Worm (Caenorhabditis elegans) whole organism, midembryonic: ENCODE measurements around the gene K09F6.6.

Source experiments
- T22C8.4 ChIP-seq: fragments of 200-800 bp; sonication (Bioruptor generic); IDR thresholded peaks from 2 replicates; pipeline ENCODE4 v1.3.6; 2022; ENCODE audit warnings: missing genetic modification characterization, missing compliant biosample characterization
- cog-1 ChIP-seq: sonication (generic microtip); optimal IDR thresholded peaks from 2 replicates; lab custom pipeline; 2016; ENCODE audit warnings: missing genetic modification characterization, missing compliant biosample characterization
- flt-1 ChIP-seq: fragments of 200-800 bp; sonication (Bioruptor generic); IDR thresholded peaks from 2 replicates; pipeline ENCODE4 v1.3.6; 2022; ENCODE audit warnings: missing genetic modification characterization, missing compliant biosample characterization
- klf-2 ChIP-seq: fragments of 200-800 bp; sonication (Bioruptor generic); conservative IDR thresholded peaks from 2 replicates; pipeline ENCODE4 v1.3.6; 2022; ENCODE audit warnings: missing genetic modification reagents, missing genetic modification characterization, missing compliant biosample characterization
- med-1 ChIP-seq: sonication (generic microtip); optimal IDR thresholded peaks from 2 replicates; lab custom pipeline; 2017; ENCODE audit warnings: missing genetic modification characterization, mild to moderate bottlenecking, missing compliant biosample characterization, antibody characterized with exemption, missing genetic modification reagents; ENCODE audit not compliant: insufficient read depth
- ref-1 ChIP-seq: fragments of 200-800 bp; sonication (Bioruptor generic); conservative IDR thresholded peaks from 2 replicates; pipeline ENCODE4 v1.3.6; 2022; ENCODE audit warnings: missing genetic modification reagents, missing genetic modification characterization, missing compliant biosample characterization
- tab-1 ChIP-seq: fragments of 200-800 bp; sonication (Bioruptor generic); IDR thresholded peaks from 2 replicates; pipeline ENCODE4 v1.3.6; 2022; ENCODE audit warnings: missing genetic modification characterization, missing compliant biosample characterization
- ztf-23 ChIP-seq: fragments of 200-800 bp; sonication (Bioruptor generic); IDR thresholded peaks from 2 replicates; pipeline ENCODE4 v1.3.6; 2022; ENCODE audit warnings: missing genetic modification reagents, missing genetic modification characterization, missing compliant biosample characterization
- ztf-29 ChIP-seq: fragments of 200-800 bp; sonication (Bioruptor generic); IDR thresholded peaks from 2 replicates; pipeline ENCODE4 v1.3.6; 2022; ENCODE audit warnings: missing genetic modification reagents, missing genetic modification characterization, missing compliant biosample characterization

K09F6.6 gene

DNA sequence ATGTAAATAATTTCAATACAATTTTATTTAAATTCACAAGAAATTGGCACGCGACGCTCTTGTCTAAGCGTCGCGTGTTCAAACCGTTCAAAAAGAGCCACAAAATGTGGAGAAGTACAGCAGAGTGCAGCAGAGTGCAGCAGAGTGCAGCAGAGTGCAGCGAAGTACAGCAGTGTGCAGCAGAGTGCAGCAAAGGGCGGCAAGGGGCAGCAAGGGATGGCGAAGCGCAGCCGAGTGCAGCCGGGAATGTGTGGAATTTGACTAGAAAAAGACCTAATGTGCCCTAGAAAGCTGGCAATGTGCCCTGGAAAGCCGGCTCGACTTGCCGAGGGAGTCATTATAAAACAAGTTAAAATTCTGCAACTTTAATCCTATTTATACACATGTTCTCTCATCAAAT is at the start of gene K09F6.6:
K09F6.6 (minus strand) TSS at position 43 of the 400 bp plus-strand sequence.
- TF ChIP-seq flt-1 (GFP tag; lab: Robert Waterston, UW) (no peak), ztf-29 (GFP tag; lab: Robert Waterston, UW) (no peak), T22C8.4 (no peak), med-1 (GFP tag; lab: Kevin White, UChicago) (no peak), cog-1 (tag; lab: Kevin White, UChicago) (no peak), tab-1 (GFP tag; lab: Robert Waterston, UW) (no peak), ref-1 (no peak), ztf-23 (GFP tag; lab: Robert Waterston, UW) (no peak), klf-2 (GFP tag; lab: Robert Waterston, UW) (no peak)

DNA sequence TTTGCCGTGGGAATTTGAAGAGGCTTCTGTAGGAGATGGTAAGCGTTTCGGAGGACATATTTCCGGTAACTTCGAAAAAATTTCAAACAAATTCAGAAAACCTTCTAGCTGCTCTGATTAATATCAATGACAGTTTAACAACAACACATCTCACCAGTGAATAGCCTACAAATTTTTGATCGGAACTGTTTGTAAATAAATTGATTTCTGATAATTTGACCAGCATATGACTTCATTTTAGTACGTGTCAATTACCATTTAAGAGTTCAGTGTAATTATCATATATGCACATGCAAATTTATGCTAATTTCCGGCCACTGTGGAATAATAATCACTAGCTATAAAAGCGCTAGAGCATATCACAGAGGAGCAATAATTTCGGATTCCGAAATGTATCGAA is 45.9 kb upstream of the K09F6.6 start, which contains the start of gene ZK1240.11:
ZK1240.11 (plus strand) TSS at position 301 of the 400 bp plus-strand sequence.
- no peak for TF ChIP-seq ztf-29 (GFP tag; lab: Robert Waterston, UW)
- no peak for TF ChIP-seq flt-1 (GFP tag; lab: Robert Waterston, UW)
- no peak for TF ChIP-seq ref-1
- no peak for TF ChIP-seq klf-2 (GFP tag; lab: Robert Waterston, UW)
- TF ChIP-seq ztf-23 (GFP tag; lab: Robert Waterston, UW): no peak
- no peak for TF ChIP-seq T22C8.4
- no peak for TF ChIP-seq tab-1 (GFP tag; lab: Robert Waterston, UW)

DNA sequence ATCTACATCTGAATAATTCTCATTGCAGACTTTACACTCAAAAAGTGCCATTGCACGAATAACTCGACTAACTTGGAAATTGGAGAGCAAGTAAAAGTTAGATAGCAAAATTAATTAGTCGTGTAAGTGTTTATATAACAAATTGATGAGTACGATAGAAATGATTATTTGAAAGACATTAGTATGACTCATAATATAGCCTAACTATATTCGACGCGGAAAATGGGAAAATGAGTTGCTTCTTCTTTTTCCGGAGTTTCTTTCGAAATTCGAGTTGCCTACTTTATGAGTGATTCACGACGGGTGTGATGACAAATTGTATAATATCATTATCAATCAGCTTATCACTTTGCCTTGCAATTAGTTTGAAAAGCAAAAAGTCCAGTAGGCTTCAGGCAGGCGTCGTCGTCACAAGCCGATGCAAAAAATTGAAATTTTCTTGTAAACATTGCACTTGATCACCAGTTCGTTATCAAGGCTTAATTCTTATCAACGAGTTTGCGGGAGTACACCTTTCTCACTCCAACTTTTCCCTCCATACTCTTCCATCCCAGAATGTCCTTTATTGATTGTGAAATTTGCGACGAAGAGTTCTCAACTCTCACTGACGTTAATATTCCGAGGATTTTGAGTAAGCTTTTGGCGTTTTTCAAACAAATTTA is 43.9 kb upstream of the K09F6.6 start, which contains the start of the genes ZK1240.6 and ZK1240.2:
ZK1240.6 (minus strand) TSS at position 51 of the 662 bp plus-strand sequence.
ZK1240.2 (plus strand) TSS at position 520 of the 662 bp plus-strand sequence.
- TF ChIP-seq med-1 (GFP tag; lab: Kevin White, UChicago) (no peak), ztf-29 (GFP tag; lab: Robert Waterston, UW) (no peak), tab-1 (GFP tag; lab: Robert Waterston, UW) (no peak), flt-1 (GFP tag; lab: Robert Waterston, UW) (no peak), ztf-23 (GFP tag; lab: Robert Waterston, UW) (no peak), cog-1 (tag; lab: Kevin White, UChicago) (no peak)

DNA sequence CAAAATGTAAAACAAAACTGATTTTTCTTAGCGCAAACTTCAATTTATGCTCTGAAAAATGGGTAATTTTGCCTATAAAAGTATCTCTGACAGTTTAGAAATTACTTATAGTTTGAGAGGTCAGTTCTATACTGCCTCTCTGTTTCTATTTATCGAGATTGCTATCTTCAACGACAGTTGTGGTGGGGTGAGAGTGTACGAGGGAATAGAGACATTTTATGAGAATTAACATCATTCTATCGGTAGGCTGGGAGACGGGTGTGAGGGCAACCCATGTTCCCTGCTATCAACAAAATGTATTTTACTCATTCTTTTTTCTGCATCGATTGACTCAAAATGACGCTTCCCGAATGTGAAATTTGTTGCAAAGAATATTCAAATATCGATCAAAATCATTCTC is 41.0 kb upstream of the K09F6.6 start, which contains the start of gene ZK1240.3:
ZK1240.3 (plus strand) TSS at position 238 of the 400 bp plus-strand sequence.
- TF ChIP-seq T22C8.4 (no peak), med-1 (GFP tag; lab: Kevin White, UChicago) (no peak), tab-1 (GFP tag; lab: Robert Waterston, UW) (no peak), ref-1 (no peak), ztf-29 (GFP tag; lab: Robert Waterston, UW) (no peak), klf-2 (GFP tag; lab: Robert Waterston, UW) (no peak), flt-1 (GFP tag; lab: Robert Waterston, UW) (no peak), cog-1 (tag; lab: Kevin White, UChicago) (no peak), ztf-23 (GFP tag; lab: Robert Waterston, UW) (no peak)

ce11 chrII:2317883-2318357 is 38.8 kb upstream of the K09F6.6 start, which contains the start of the genes ZK1240.5 and ZK1240.9:
TSS of gene ZK1240.5 (minus strand) at chrII:2317933.
TSS of gene ZK1240.9 (plus strand) at chrII:2318189.
- no peak for TF ChIP-seq ztf-23 (GFP tag; lab: Robert Waterston, UW)
- TF ChIP-seq med-1 (GFP tag; lab: Kevin White, UChicago): no peak
- no peak for TF ChIP-seq ztf-29 (GFP tag; lab: Robert Waterston, UW)
- no peak for TF ChIP-seq tab-1 (GFP tag; lab: Robert Waterston, UW)
- TF ChIP-seq ref-1: no peak
- TF ChIP-seq T22C8.4: no peak
- TF ChIP-seq cog-1 (tag; lab: Kevin White, UChicago): no peak
- TF ChIP-seq flt-1 (GFP tag; lab: Robert Waterston, UW): no peak

DNA sequence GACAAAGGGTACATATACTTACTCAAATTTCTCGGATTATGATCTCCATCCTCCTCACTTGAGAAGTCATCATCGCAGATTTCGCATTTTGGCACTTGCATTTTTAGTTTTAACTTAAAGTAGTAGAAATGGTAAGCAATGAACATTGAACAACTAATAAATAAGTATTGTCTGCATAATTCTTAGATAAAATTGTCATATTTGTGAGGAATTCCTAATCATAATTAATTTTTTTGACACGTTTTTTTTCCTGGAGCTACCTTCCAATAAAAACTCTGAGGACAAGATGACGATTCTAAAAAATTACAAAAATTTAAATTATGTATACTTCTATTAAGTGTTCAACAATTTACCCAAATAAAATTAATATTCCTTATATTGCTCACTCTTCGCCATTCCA is 33.6 kb upstream of the K09F6.6 start, which contains the start of the genes trim-21 and B0281.1:
trim-21 (minus strand) TSS at position 101 of the 400 bp plus-strand sequence.
B0281.1 (plus strand) TSS at position 321 of the 400 bp plus-strand sequence.
- TF ChIP-seq ztf-29 (GFP tag; lab: Robert Waterston, UW) (no peak), cog-1 (tag; lab: Kevin White, UChicago) (no peak)

- TF ChIP-seq tab-1 (GFP tag; lab: Robert Waterston, UW) (no peak), T22C8.4 (no peak)
Observed at ce11 chrII:2306741-2307140, 27.6 kb upstream of the K09F6.6 start, which contains the start of gene B0281.3. TSS of gene B0281.3 (plus strand) at chrII:2307041.

DNA sequence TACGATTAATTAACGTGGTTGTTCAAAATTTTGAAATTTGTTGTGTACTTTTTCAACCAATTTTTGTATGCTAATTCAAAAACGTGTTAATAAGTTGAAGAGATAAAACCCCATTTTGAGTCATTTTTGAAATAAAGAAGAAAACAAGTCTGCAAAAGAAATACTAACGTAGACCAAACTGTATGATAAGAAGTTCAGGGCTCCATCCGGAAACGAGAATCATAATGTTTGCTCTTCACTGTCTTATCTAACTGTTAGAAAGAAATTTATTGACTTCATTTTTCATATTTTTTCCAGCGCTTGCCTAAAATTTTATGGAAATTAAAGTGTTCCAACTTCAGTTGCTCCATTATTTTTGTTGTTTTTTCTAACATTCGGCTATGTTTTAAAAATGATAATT is 26.4 kb upstream of the K09F6.6 start:
- TF ChIP-seq klf-2 (GFP tag; lab: Robert Waterston, UW): no peak
- no peak for TF ChIP-seq tab-1 (GFP tag; lab: Robert Waterston, UW)
- no peak for TF ChIP-seq ref-1
- no peak for TF ChIP-seq T22C8.4
- no peak for TF ChIP-seq ztf-29 (GFP tag; lab: Robert Waterston, UW)
- no peak for TF ChIP-seq med-1 (GFP tag; lab: Kevin White, UChicago)
- no peak for TF ChIP-seq ztf-23 (GFP tag; lab: Robert Waterston, UW)
- TF ChIP-seq cog-1 (tag; lab: Kevin White, UChicago): no peak
- no peak for TF ChIP-seq flt-1 (GFP tag; lab: Robert Waterston, UW)

DNA sequence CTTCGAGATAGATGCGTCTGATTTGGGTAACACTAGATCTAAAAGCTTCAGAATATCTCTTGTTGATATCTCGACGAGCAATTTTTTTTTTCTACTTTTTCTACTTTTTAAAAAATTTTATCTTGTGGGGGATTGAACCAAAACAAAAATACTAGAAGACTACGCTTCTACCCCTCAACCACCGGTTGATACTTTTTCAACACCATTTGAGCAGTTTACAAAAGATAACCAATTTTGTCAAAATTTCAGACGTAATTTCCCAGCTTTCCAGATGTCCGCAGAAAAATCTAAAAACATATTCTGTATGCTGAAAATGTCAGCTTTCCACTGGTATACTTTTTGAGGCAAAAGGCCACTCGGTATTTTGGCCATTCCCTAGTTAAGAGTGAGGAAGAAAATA is 25.5 kb upstream of the K09F6.6 start:
- TF ChIP-seq ref-1 (no peak), cog-1 (tag; lab: Kevin White, UChicago) (no peak), flt-1 (GFP tag; lab: Robert Waterston, UW) (no peak), med-1 (GFP tag; lab: Kevin White, UChicago) (no peak), T22C8.4 (no peak), ztf-29 (GFP tag; lab: Robert Waterston, UW) (no peak), tab-1 (GFP tag; lab: Robert Waterston, UW) (no peak), klf-2 (GFP tag; lab: Robert Waterston, UW) (no peak), ztf-23 (GFP tag; lab: Robert Waterston, UW) (no peak)
